Fruit fly (Drosophila melanogaster) whole organism, wandering third instar larva: Measurements from ENCODE around the gene Uro.

Experiments used
- HLH106 ChIP-seq: fragments of 200-800 bp; optimal IDR thresholded peaks from 3 replicates; lab custom pipeline; 2019; ENCODE audit warnings: missing biosample characterization, mild to moderate bottlenecking, missing genetic modification characterization, moderate library complexity
- N ChIP-seq: fragments of >200 bp; optimal IDR thresholded peaks from 2 replicates; lab custom pipeline; 2018; ENCODE audit warnings: missing biosample characterization, missing external identifiers, missing genetic modification characterization
- Vsx2 ChIP-seq: fragments of 200-300, 225-300 bp; sonication (Bioruptor generic); optimal IDR thresholded peaks from 2 replicates; lab custom pipeline; 2018; ENCODE audit warnings: missing biosample characterization, missing genetic modification characterization; ENCODE audit not compliant: partially characterized antibody
- br ChIP-seq: fragments of 200-800 bp; sonication (Bioruptor generic); optimal IDR thresholded peaks from 2 replicates; lab custom pipeline; 2016; ENCODE audit warnings: missing biosample characterization, missing genetic modification characterization
- brk ChIP-seq: fragments of 200-800 bp; sonication (Bioruptor generic); optimal IDR thresholded peaks from 2 replicates; lab custom pipeline; 2016; ENCODE audit warnings: missing biosample characterization, mild to moderate bottlenecking, missing genetic modification characterization
- h ChIP-seq: fragments of 200-800 bp; sonication (Bioruptor generic); optimal IDR thresholded peaks from 3 replicates; lab custom pipeline; 2016; ENCODE audit warnings: missing biosample characterization, mild to moderate bottlenecking, missing genetic modification characterization
- psq ChIP-seq: fragments of 200-800 bp; sonication (Bioruptor generic); optimal IDR thresholded peaks from 3 replicates; lab custom pipeline; 2017; ENCODE audit warnings: missing biosample characterization, mild to moderate bottlenecking, missing genetic modification characterization, moderate library complexity
- usp ChIP-seq: fragments of >200 bp; optimal IDR thresholded peaks from 2 replicates; lab custom pipeline; 2017; ENCODE audit warnings: missing biosample characterization, missing genetic modification characterization

dm6 chr2L:7813357-7813756 is 33.5 kb downstream of the Uro start:
- TF ChIP-seq br (GFP tag; lab: Kevin White, UChicago), result no peak
- peak; percentile 65 for TF ChIP-seq h (GFP tag; lab: Kevin White, UChicago)
- no peak for TF ChIP-seq HLH106 (tag; lab: Kevin White, UChicago)
- no peak for TF ChIP-seq psq (GFP tag; lab: Kevin White, UChicago)
- no peak for TF ChIP-seq N (GFP tag; lab: Kevin White, UChicago)
- no peak for TF ChIP-seq usp (GFP tag; lab: Kevin White, UChicago)
- TF ChIP-seq Vsx2 (GFP tag; lab: Kevin White, UChicago), result no peak
- no peak for TF ChIP-seq brk (GFP tag; lab: Kevin White, UChicago)
